Fruit fly (Drosophila melanogaster): Measurements from ENCODE around the gene ND-ASHI.

The ND-ASHI gene

DNA sequence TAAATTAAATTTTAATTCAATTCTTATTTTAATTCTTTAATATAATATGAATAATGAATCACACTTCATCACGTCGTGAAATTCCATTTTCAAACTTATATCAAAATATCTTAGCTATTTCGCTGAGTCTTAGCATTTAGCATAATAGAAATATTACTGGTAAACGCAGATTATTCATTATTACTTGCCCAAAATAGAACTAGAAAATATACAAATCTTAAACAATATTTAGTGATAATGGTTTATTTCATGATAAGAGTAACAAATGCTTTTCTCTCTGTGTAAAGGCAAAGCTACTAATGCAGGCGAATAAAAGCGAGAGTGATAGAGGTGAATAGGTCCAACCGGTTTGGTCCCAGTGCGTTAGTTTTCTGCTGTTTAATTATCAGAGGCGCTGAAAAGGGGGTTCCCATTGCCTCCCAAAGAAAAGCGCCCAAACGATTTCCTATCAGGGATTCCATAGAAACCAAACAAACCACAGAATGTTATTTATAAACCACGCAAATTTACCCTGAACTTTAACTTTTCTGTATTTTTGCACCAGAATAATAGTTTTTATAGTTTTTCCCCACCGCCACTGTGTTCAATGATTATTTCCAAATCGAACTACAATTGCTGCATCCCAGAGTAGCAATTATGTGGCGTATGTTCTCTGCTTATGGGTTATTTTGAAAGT lies 15.9 kb downstream of the ND-ASHI start (continued):
- TF ChIP-seq dmrt99B (tag; optimal IDR thresholded peaks at IDR 0.05) = peak; percentile 58
- TF ChIP-seq CG7786 (GFP tag; optimal IDR thresholded peaks at IDR 0.05) = peak; percentile 49
- TF ChIP-seq Ada2b (GFP tag; IDR thresholded peaks at IDR 0.05) = peak; percentile 49; the same call in 1 of the 2 replicates
- peak; percentile 49; the same call in 1 of the 2 replicates for TF ChIP-seq al (GFP tag; IDR thresholded peaks at IDR 0.05)
- TF ChIP-seq maf-S (GFP tag; optimal IDR thresholded peaks at IDR 0.05) = no peak
- TF ChIP-seq aop (GFP tag; IDR thresholded peaks at IDR 0.05) = no peak
- TF ChIP-seq sisA (GFP tag; IDR thresholded peaks at IDR 0.05) = peak; percentile 49
- peak; percentile 4 for TF ChIP-seq CG9437 (GFP tag; optimal IDR thresholded peaks at IDR 0.05)
- no peak for TF ChIP-seq Lpt (GFP tag; optimal IDR thresholded peaks at IDR 0.05)
- no peak for TF ChIP-seq jing (GFP tag; optimal IDR thresholded peaks at IDR 0.05)
- no peak for TF ChIP-seq CG12104 (GFP tag; optimal IDR thresholded peaks at IDR 0.05)
- no peak for TF ChIP-seq CG7963 (GFP tag; IDR thresholded peaks at IDR 0.05; ENCODE audit: partially characterized antibody)
- TF ChIP-seq CG14710 (tag; optimal IDR thresholded peaks at IDR 0.05) = no peak
- peak; percentile 84 for TF ChIP-seq Med (GFP tag)
- TF ChIP-seq CG10959 (GFP tag; IDR thresholded peaks at IDR 0.05) = no peak
- TF ChIP-seq Opbp (GFP tag; IDR thresholded peaks at IDR 0.05; ENCODE audit: partially characterized antibody) = no peak
- TF ChIP-seq Gug (GFP tag; IDR thresholded peaks at IDR 0.05) = peak; percentile 47; the same call in 1 of the 4 replicates
- peak; percentile 49 for TF ChIP-seq CG18599 (GFP tag; optimal IDR thresholded peaks at IDR 0.05)
- TF ChIP-seq CG10366 (GFP tag; IDR thresholded peaks at IDR 0.05) = peak; percentile 24; the same call in 1 of the 2 replicates
- TF ChIP-seq CG30020 (tag; optimal IDR thresholded peaks at IDR 0.05) = no peak
- no peak for TF ChIP-seq CG3726 (GFP tag; IDR thresholded peaks at IDR 0.05)
- no peak for TF ChIP-seq CG12299 (tag; optimal IDR thresholded peaks at IDR 0.05)
- no peak for TF ChIP-seq zen2 (GFP tag; IDR thresholded peaks at IDR 0.05; ENCODE audit: partially characterized antibody)
- TF ChIP-seq D (optimal IDR thresholded peaks at IDR 0.05) = no peak
- no peak for TF ChIP-seq D (GFP tag; optimal IDR thresholded peaks at IDR 0.05)
- TF ChIP-seq C15 (GFP tag; IDR thresholded peaks at IDR 0.05) = no peak
- TF ChIP-seq amos (GFP tag; IDR thresholded peaks at IDR 0.05; ENCODE audit: partially characterized antibody) = no peak
- TF ChIP-seq Taf1 (GFP tag; IDR thresholded peaks at IDR 0.05) = no peak
- peak in 1 of 2 experiments; percentile 25 for TF ChIP-seq Eip74EF (GFP tag; optimal IDR thresholded peaks at IDR 0.05)
- TF ChIP-seq Jarid2 (GFP tag; optimal IDR thresholded peaks at IDR 0.05) = no peak
- TF ChIP-seq CG42726 (GFP tag; IDR thresholded peaks at IDR 0.05; ENCODE audit: partially characterized antibody) = no peak
- TF ChIP-seq CG1792 (GFP tag; optimal IDR thresholded peaks at IDR 0.05) = no peak
- no peak for TF ChIP-seq Lim3 (GFP tag; IDR thresholded peaks at IDR 0.05)
- peak; percentile 42 for TF ChIP-seq CHES-1-like (GFP tag; optimal IDR thresholded peaks at IDR 0.05)
- TF ChIP-seq CG14860 (GFP tag; IDR thresholded peaks at IDR 0.05; ENCODE audit: partially characterized antibody) = no peak
- TF ChIP-seq Camta (GFP tag; optimal IDR thresholded peaks at IDR 0.05) = peak; percentile 38
- peak; percentile 28 for TF ChIP-seq CG30403 (GFP tag; optimal IDR thresholded peaks at IDR 0.05)
- peak; percentile 16 for TF ChIP-seq CG11398 (GFP tag; optimal IDR thresholded peaks at IDR 0.05)
- peak; percentile 23 for TF ChIP-seq PHDP (tag; optimal IDR thresholded peaks at IDR 0.05)
- TF ChIP-seq E2f1 (GFP tag; IDR thresholded peaks at IDR 0.05) = 0 out of 2 replicates have a peak, but pooled peaks have one; percentile 40
- TF ChIP-seq Dip2 (GFP tag; IDR thresholded peaks at IDR 0.05) = no peak
- peak; percentile 51 for TF ChIP-seq her (GFP tag; optimal IDR thresholded peaks at IDR 0.05)
- no peak for TF ChIP-seq Max (GFP tag; optimal IDR thresholded peaks at IDR 0.05)
- TF ChIP-seq wor (GFP tag; IDR thresholded peaks at IDR 0.05) = no peak
- TF ChIP-seq h (optimal IDR thresholded peaks at IDR 0.05) = no peak
- peak; percentile 93 for TF ChIP-seq CG14441 (GFP tag; IDR thresholded peaks at IDR 0.05)
- TF ChIP-seq pfk (GFP tag; optimal IDR thresholded peaks at IDR 0.05) = no peak
- 0 out of 2 replicates have a peak, but pooled peaks have one; percentile 27 for TF ChIP-seq ap (GFP tag; IDR thresholded peaks at IDR 0.05)
- no peak for TF ChIP-seq pzg (GFP tag; optimal IDR thresholded peaks at IDR 0.05)
- no peak for TF ChIP-seq CG13123 (GFP tag; optimal IDR thresholded peaks at IDR 0.05)

Data from whole organism, embryonic.